Fruit fly (Drosophila melanogaster) Kc167 (cell line): ENCODE measurements around the gene Dr.

Experiments
- Myc ChIP-seq: fragments of >200 bp; optimal IDR thresholded peaks from 2 replicates; lab custom pipeline; 2017; ENCODE audit warnings: missing external identifiers
- Sin3A ChIP-seq: fragments of >200 bp; optimal IDR thresholded peaks from 2 replicates; lab custom pipeline; 2018; ENCODE audit warnings: missing external identifiers
- h ChIP-seq: fragments of >200 bp; optimal IDR thresholded peaks from 3 replicates; lab custom pipeline; 2018; ENCODE audit warnings: missing external identifiers
- insv ChIP-seq: fragments of >200 bp; optimal IDR thresholded peaks from 3 replicates; lab custom pipeline; 2018; ENCODE audit warnings: missing external identifiers
- psq ChIP-seq: fragments of >200 bp; optimal IDR thresholded peaks from 2 replicates; lab custom pipeline; 2017; ENCODE audit warnings: missing external identifiers
- ttk ChIP-seq: sonication (Bioruptor generic); optimal IDR thresholded peaks from 2 replicates; lab custom pipeline; 2017; ENCODE audit warnings: missing external identifiers

The Dr gene

DNA sequence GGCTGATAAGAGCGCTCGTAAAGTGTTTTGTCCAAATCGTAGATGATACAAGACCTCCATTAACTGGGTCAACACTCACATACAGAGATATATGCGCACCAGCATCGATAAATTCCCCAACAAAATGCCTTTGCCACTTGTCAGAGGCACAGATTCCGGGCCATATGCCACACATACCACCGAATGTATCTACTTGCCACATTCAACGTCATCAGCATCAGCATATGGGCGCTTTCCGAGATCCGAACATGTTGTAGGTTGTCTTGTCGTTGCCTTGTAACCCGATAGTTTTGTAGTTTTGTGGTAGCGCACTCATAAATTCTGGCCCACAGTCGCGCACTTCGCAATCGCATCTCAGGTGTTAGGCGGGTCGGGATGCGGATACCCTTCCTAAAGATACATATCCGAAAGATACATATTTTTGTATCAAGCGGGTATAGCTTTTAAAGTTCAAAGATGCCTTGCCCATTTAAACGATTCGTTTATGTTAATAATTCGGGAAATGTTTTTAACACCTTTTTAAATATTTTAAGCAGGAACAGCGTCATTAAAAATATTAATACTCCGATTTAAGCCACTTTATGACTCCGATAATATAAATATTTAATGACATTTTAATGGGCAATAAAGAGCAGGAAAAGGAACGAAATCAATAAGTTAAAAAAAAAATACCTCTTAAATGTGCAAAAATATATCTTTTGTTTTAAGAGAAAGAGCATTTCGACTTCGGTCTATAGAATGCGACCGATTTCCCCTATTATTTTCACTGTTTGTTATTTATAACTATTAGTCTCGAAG is 32.0 kb upstream of the Dr start:
- TF ChIP-seq psq (lab: Kevin White, UChicago) (no peak), Myc (lab: Kevin White, UChicago) (no peak), Sin3A (lab: Kevin White, UChicago) (no peak), h (lab: Kevin White, UChicago) (no peak)

- TF ChIP-seq ttk (lab: Kevin White, UChicago) (no peak), psq (lab: Kevin White, UChicago) (no peak), Sin3A (lab: Kevin White, UChicago) (no peak), h (lab: Kevin White, UChicago) (no peak), Myc (lab: Kevin White, UChicago) (no peak), insv (lab: Kevin White, UChicago) (no peak)
These were observed 29.6 kb upstream of the Dr start for dm6 chr3R:29526565-29526964.

- TF ChIP-seq ttk (lab: Kevin White, UChicago): no peak
- TF ChIP-seq Myc (lab: Kevin White, UChicago): no peak
- no peak for TF ChIP-seq psq (lab: Kevin White, UChicago)
- no peak for TF ChIP-seq Sin3A (lab: Kevin White, UChicago)
- no peak for TF ChIP-seq h (lab: Kevin White, UChicago)
- no peak for TF ChIP-seq insv (lab: Kevin White, UChicago)
These were observed 17.8 kb upstream of the Dr start for dm6 chr3R:29538436-29538835.

DNA sequence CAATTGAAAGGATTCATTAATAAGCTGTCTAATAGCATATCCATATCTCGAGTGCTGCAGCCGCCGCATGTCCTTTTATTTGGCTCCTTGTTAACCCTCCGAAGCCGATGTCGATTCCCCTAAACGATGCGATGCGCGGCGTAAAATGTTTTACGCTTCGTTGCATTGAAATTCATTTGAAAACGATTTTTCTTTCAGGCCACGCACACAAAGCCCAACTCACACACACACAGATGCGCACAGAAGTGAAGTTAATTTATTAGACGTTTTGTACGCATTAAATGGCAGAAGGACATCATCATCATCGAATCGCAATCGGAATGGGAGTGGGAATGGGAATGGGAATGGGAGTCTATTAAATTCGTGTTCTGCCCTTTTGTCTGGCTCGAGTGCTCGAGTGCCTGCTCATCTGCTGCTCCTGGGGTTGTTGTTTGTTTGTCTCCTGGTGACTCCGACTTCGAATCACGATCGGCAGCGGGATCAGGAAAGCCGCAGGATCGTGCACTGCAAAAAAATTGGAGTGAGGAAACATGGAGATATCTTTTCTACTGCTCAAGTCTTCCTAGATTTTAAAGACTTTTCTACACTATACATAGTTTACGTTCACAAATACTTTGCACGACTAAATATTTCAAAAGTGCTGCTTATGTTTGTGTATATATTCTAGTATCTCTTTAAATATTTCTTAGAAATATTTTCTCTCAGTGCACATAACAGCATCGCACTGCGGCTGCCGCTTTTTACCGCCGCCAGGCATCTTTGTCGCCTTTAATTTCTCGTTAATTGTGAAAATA is 15.0 kb upstream of the Dr start:
- no peak for TF ChIP-seq insv (lab: Kevin White, UChicago)
- no peak for TF ChIP-seq Myc (lab: Kevin White, UChicago)
- no peak for TF ChIP-seq h (lab: Kevin White, UChicago)
- TF ChIP-seq psq (lab: Kevin White, UChicago): no peak
- no peak for TF ChIP-seq Sin3A (lab: Kevin White, UChicago)

dm6 chr3R:29545163-29545562 is 11.0 kb upstream of the Dr start:
- TF ChIP-seq psq (lab: Kevin White, UChicago) (no peak), Sin3A (lab: Kevin White, UChicago) (no peak), ttk (lab: Kevin White, UChicago) (no peak), Myc (lab: Kevin White, UChicago) (no peak), h (lab: Kevin White, UChicago) (no peak), insv (lab: Kevin White, UChicago) (no peak)

- TF ChIP-seq psq (lab: Kevin White, UChicago): no peak
- no peak for TF ChIP-seq ttk (lab: Kevin White, UChicago)
These were observed 9.8 kb upstream of the Dr start for dm6 chr3R:29546418-29546817.

DNA sequence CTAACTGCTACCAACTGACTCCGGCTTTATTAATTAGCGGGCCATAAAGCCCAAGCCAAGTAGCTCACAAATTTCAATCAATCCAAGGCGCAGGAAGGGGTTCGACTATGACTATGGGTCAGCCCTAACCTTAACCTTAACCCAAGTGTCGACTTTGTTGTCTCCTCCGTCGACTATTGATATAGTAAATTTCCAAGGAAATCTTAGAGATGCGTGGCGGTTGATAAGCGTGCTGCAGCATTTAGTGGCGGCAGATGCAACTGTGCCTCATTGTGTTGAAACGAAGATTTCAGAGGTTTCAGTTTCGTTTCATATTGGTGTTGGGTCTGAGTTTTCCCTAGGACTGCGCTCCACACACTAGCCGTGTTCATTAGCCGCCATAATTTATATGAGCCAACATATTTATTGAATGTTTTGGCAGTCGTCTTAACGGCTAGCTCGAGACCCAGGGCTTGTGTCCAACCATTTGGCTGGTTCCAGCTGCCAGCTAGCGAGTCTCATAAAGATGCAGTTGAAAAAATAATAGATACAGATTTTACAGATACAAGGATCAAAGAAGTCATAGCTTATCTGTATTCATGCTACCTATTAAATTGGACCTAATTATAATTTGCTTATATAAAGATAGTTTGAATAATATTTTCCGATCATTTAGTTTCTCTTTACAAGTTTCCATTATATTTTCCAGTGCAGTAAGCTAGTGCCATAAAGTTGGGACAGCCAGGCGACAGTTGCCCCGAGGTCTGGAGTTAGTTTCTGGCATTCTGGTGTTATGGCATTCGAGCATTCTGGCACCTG is 8.8 kb upstream of the Dr start:
- TF ChIP-seq h (lab: Kevin White, UChicago): no peak
- TF ChIP-seq psq (lab: Kevin White, UChicago): no peak
- TF ChIP-seq Sin3A (lab: Kevin White, UChicago): no peak
- no peak for TF ChIP-seq Myc (lab: Kevin White, UChicago)
- no peak for TF ChIP-seq ttk (lab: Kevin White, UChicago)
- TF ChIP-seq insv (lab: Kevin White, UChicago): no peak

dm6 chr3R:29547983-29548382 is 8.2 kb upstream of the Dr start:
- no peak for TF ChIP-seq insv (lab: Kevin White, UChicago)

dm6 chr3R:29548751-29549150 is 7.4 kb upstream of the Dr start:
- TF ChIP-seq h (lab: Kevin White, UChicago) (no peak), insv (lab: Kevin White, UChicago) (no peak)

- TF ChIP-seq h (lab: Kevin White, UChicago) (no peak), Sin3A (lab: Kevin White, UChicago) (no peak), Myc (lab: Kevin White, UChicago) (no peak), insv (lab: Kevin White, UChicago) (no peak), psq (lab: Kevin White, UChicago) (no peak), ttk (lab: Kevin White, UChicago) (no peak)
These were observed 7.0 kb upstream of the Dr start for dm6 chr3R:29549157-29549556.

DNA sequence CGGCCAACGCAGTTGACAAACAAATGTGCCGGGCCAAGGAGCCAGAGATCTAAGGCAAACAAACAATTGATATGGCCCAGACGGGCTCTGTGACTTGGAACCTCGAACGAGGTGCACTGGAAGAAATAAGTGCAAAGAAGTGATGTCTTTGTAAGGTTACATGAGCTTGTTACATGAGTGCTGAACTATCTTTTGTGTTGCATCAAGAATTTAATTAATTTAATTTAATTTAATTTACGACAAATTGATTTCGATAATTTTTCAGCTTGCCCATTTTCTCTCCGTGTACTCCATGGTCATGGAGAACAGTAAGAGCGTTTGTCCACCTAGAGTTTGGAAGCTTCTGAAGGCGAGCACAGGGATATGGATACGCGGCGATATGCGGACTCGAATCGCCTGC is 6.2 kb upstream of the Dr start:
- TF ChIP-seq ttk (lab: Kevin White, UChicago): no peak
- TF ChIP-seq Myc (lab: Kevin White, UChicago): no peak
- no peak for TF ChIP-seq insv (lab: Kevin White, UChicago)
- TF ChIP-seq Sin3A (lab: Kevin White, UChicago): no peak
- TF ChIP-seq h (lab: Kevin White, UChicago): no peak
- TF ChIP-seq psq (lab: Kevin White, UChicago): no peak
